ENCODE assay signal across 1 worm cellular context in genomic region chrIII:3540424-3540823, ce11.
TF ChIP-seq lines count a peak whose summit lies in the region.

No protein-coding gene starts in this region.

TF ChIP-seq in whole organism, L2 larva, 48 proteins besides CTCF, POLR2A, EP300 and RAD21 (continued from another document):
- TF ChIP-seq nhr-10 (tag; optimal IDR thresholded peaks at IDR 0.05; lab: Kevin White, UChicago) (no peak), aly-2 (tag; optimal IDR thresholded peaks at IDR 0.05; lab: Kevin White, UChicago) (no peak), ceh-82 (tag; optimal IDR thresholded peaks at IDR 0.05; lab: Kevin White, UChicago) (no peak), sma-3 (GFP tag; optimal IDR thresholded peaks at IDR 0.05; lab: Kevin White, UChicago) (peak; percentile 78), lin-13 (GFP tag; optimal IDR thresholded peaks at IDR 0.05; lab: Kevin White, UChicago) (peak; percentile 68), F13H6.1 (tag; optimal IDR thresholded peaks at IDR 0.05; lab: Kevin White, UChicago) (peak; percentile 8), C34F6.9 (tag; optimal IDR thresholded peaks at IDR 0.05; lab: Kevin White, UChicago) (peak; percentile 84), unc-62 (GFP tag; optimal IDR thresholded peaks at IDR 0.05; lab: Kevin White, UChicago) (no peak), elt-1 (tag; optimal IDR thresholded peaks at IDR 0.05; lab: Kevin White, UChicago) (no peak), nhr-77 (tag; optimal IDR thresholded peaks at IDR 0.05; lab: Kevin White, UChicago) (no peak), lin-11 (tag; optimal IDR thresholded peaks at IDR 0.05; lab: Kevin White, UChicago) (no peak), unc-39 (tag; optimal IDR thresholded peaks at IDR 0.05; lab: Kevin White, UChicago) (no peak), nhr-11 (tag; optimal IDR thresholded peaks at IDR 0.05; lab: Kevin White, UChicago) (no peak), nhr-12 (tag; optimal IDR thresholded peaks at IDR 0.05; lab: Kevin White, UChicago) (no peak), blmp-1 (tag; optimal IDR thresholded peaks at IDR 0.05; lab: Kevin White, UChicago; ENCODE audit: insufficient read depth) (no peak), ztf-4 (tag; optimal IDR thresholded peaks at IDR 0.05; lab: Kevin White, UChicago) (no peak), gmeb-1 (tag; optimal IDR thresholded peaks at IDR 0.05; lab: Kevin White, UChicago) (peak; percentile 55), R02D3.7 (tag; optimal IDR thresholded peaks at IDR 0.05; lab: Kevin White, UChicago) (no peak), sem-4 (tag; optimal IDR thresholded peaks at IDR 0.05; lab: Kevin White, UChicago) (no peak), ZK546.5 (tag; optimal IDR thresholded peaks at IDR 0.05; lab: Kevin White, UChicago) (no peak), unc-55 (GFP tag; optimal IDR thresholded peaks at IDR 0.05; lab: Kevin White, UChicago) (peak; percentile 83), Y55F3AM.14 (GFP tag; optimal IDR thresholded peaks at IDR 0.05; lab: Kevin White, UChicago) (no peak), lin-39 (tag; optimal IDR thresholded peaks at IDR 0.05; lab: Kevin White, UChicago) (no peak), nhr-23 (tag; optimal IDR thresholded peaks at IDR 0.05; lab: Kevin White, UChicago) (no peak)
